Worm (Caenorhabditis elegans) whole organism, late embryonic: ENCODE results near the gene oef-1.

Experiments
- C08G9.2 ChIP-seq: sonication (generic microtip); optimal IDR thresholded peaks from 2 replicates; lab custom pipeline; 2016; ENCODE audit warnings: mild to moderate bottlenecking, missing genetic modification characterization, moderate library complexity, missing compliant biosample characterization
- C38D4.7 ChIP-seq: fragments of 200-800 bp; sonication (Bioruptor generic); optimal IDR thresholded peaks from 2 replicates; lab custom pipeline; 2018; ENCODE audit warnings: mild to moderate bottlenecking, missing genetic modification characterization, moderate library complexity, missing compliant biosample characterization
- F13H6.1 ChIP-seq: sonication (generic microtip); optimal IDR thresholded peaks from 2 replicates; lab custom pipeline; 2016; ENCODE audit warnings: missing genetic modification characterization, missing compliant biosample characterization
- K02D7.2 ChIP-seq: sonication (generic microtip); optimal IDR thresholded peaks from 2 replicates; lab custom pipeline; 2017; ENCODE audit warnings: mild to moderate bottlenecking, missing genetic modification characterization, missing compliant biosample characterization
- K09A11.1 ChIP-seq: sonication (generic microtip); optimal IDR thresholded peaks from 2 replicates; lab custom pipeline; 2017; ENCODE audit warnings: antibody characterized with exemption, mild to moderate bottlenecking, missing genetic modification characterization, missing compliant biosample characterization; ENCODE audit not compliant: insufficient read depth
- ahr-1 ChIP-seq: sonication (generic microtip); optimal IDR thresholded peaks from 2 replicates; lab custom pipeline; 2016; ENCODE audit warnings: missing genetic modification characterization, missing compliant biosample characterization
- ama-1 ChIP-seq: fragments of 150-350 bp; optimal IDR thresholded peaks from 2 replicates; lab custom pipeline; 2014
- ceh-22 ChIP-seq: sonication (generic microtip); optimal IDR thresholded peaks from 2 replicates; lab custom pipeline; 2017; ENCODE audit warnings: missing biosample characterization, missing genetic modification characterization
- ceh-31 ChIP-seq: sonication (generic microtip); optimal IDR thresholded peaks from 2 replicates; lab custom pipeline; 2016; ENCODE audit warnings: missing genetic modification characterization, missing compliant biosample characterization
- ceh-34 ChIP-seq: sonication (generic microtip); optimal IDR thresholded peaks from 2 replicates; lab custom pipeline; 2016; ENCODE audit warnings: mild to moderate bottlenecking, missing genetic modification characterization, missing compliant biosample characterization
- che-1 ChIP-seq: sonication (generic microtip); optimal IDR thresholded peaks from 2 replicates; lab custom pipeline; 2016; ENCODE audit warnings: mild to moderate bottlenecking, missing genetic modification characterization, missing compliant biosample characterization
- dmd-4 ChIP-seq: sonication (generic microtip); optimal IDR thresholded peaks from 2 replicates; lab custom pipeline; 2016; ENCODE audit warnings: borderline replicate concordance, missing genetic modification characterization, missing compliant biosample characterization
- dve-1 ChIP-seq: sonication (generic microtip); optimal IDR thresholded peaks from 2 replicates; lab custom pipeline; 2017; ENCODE audit warnings: antibody characterized with exemption, mild to moderate bottlenecking, missing genetic modification characterization, missing compliant biosample characterization
- elt-2 ChIP-seq: sonication (generic microtip); optimal IDR thresholded peaks from 2 replicates; lab custom pipeline; 2016; ENCODE audit warnings: missing genetic modification reagents, missing genetic modification characterization, missing compliant biosample characterization
- elt-4 ChIP-seq: sonication (generic microtip); optimal IDR thresholded peaks from 2 replicates; lab custom pipeline; 2016; ENCODE audit warnings: missing genetic modification characterization, missing compliant biosample characterization
- eyg-1 ChIP-seq: sonication (generic microtip); optimal IDR thresholded peaks from 2 replicates; lab custom pipeline; 2016; ENCODE audit warnings: missing genotype, missing genetic modification characterization, missing compliant biosample characterization
- fax-1 ChIP-seq: sonication (generic microtip); optimal IDR thresholded peaks from 2 replicates; lab custom pipeline; 2016; ENCODE audit warnings: missing genotype, missing genetic modification characterization, missing compliant biosample characterization
- hlh-15 ChIP-seq: sonication (generic microtip); optimal IDR thresholded peaks from 2 replicates; lab custom pipeline; 2016; ENCODE audit warnings: missing genetic modification characterization, missing compliant biosample characterization
- hlh-30 ChIP-seq: sonication (generic microtip); optimal IDR thresholded peaks from 2 replicates; lab custom pipeline; 2017; ENCODE audit warnings: antibody characterized with exemption, missing genetic modification characterization, missing compliant biosample characterization; ENCODE audit not compliant: insufficient read depth
- hlh-6 ChIP-seq: sonication (generic microtip); optimal IDR thresholded peaks from 2 replicates; lab custom pipeline; 2016; ENCODE audit warnings: missing genotype, missing genetic modification characterization, missing compliant biosample characterization
- lim-6 ChIP-seq: sonication (generic microtip); optimal IDR thresholded peaks from 2 replicates; lab custom pipeline; 2016; ENCODE audit warnings: missing genetic modification characterization, missing compliant biosample characterization
- lin-11 ChIP-seq: fragments of 200-800 bp; sonication (Bioruptor generic); optimal IDR thresholded peaks from 2 replicates; lab custom pipeline; 2018; ENCODE audit warnings: mild to moderate bottlenecking, missing genetic modification characterization, missing compliant biosample characterization
- madf-2 ChIP-seq: sonication (generic microtip); optimal IDR thresholded peaks from 2 replicates; lab custom pipeline; 2017; ENCODE audit warnings: missing genetic modification characterization, missing compliant biosample characterization
- nfya-1 ChIP-seq: sonication (generic microtip); optimal IDR thresholded peaks from 2 replicates; lab custom pipeline; 2017; ENCODE audit warnings: missing genetic modification characterization, mild to moderate bottlenecking, missing compliant biosample characterization, antibody characterized with exemption, moderate library complexity
- npax-4 ChIP-seq: sonication (generic microtip); optimal IDR thresholded peaks from 2 replicates; lab custom pipeline; 2016; ENCODE audit warnings: missing genetic modification characterization, missing compliant biosample characterization
- odd-2 ChIP-seq: sonication (generic microtip); optimal IDR thresholded peaks from 2 replicates; lab custom pipeline; 2017; ENCODE audit warnings: antibody characterized with exemption, mild to moderate bottlenecking, missing genetic modification characterization, missing compliant biosample characterization
- pax-1 ChIP-seq: fragments of 150-350 bp; optimal IDR thresholded peaks from 2 replicates; lab custom pipeline; 2014; ENCODE audit warnings: missing biosample characterization, missing genetic modification characterization
- pha-2 ChIP-seq: sonication (generic microtip); optimal IDR thresholded peaks from 2 replicates; lab custom pipeline; 2017; ENCODE audit warnings: mild to moderate bottlenecking, missing genetic modification characterization, missing compliant biosample characterization
- ref-2 ChIP-seq: sonication (generic microtip); optimal IDR thresholded peaks from 2 replicates; lab custom pipeline; 2016; ENCODE audit warnings: missing genetic modification characterization, missing compliant biosample characterization
- rnt-1 ChIP-seq: sonication (generic microtip); optimal IDR thresholded peaks from 2 replicates; lab custom pipeline; 2016; ENCODE audit warnings: missing genetic modification characterization, missing compliant biosample characterization
- sdc-2 ChIP-seq: sonication (generic microtip); optimal IDR thresholded peaks from 2 replicates; lab custom pipeline; 2016; ENCODE audit warnings: missing genotype, missing genetic modification characterization, missing compliant biosample characterization
- sox-2 ChIP-seq: fragments of 200-800 bp; sonication (Bioruptor generic); IDR thresholded peaks from 2 replicates; pipeline ENCODE4 v1.3.6; 2022; ENCODE audit warnings: missing genetic modification reagents, missing genetic modification characterization, missing compliant biosample characterization
- syd-9 ChIP-seq: sonication (generic microtip); optimal IDR thresholded peaks from 2 replicates; lab custom pipeline; 2016; ENCODE audit warnings: mild to moderate bottlenecking, missing genetic modification characterization, moderate library complexity, missing compliant biosample characterization
- tbx-2 ChIP-seq: sonication (generic microtip); optimal IDR thresholded peaks from 2 replicates; lab custom pipeline; 2016; ENCODE audit warnings: missing genetic modification characterization, missing compliant biosample characterization
- tbx-7 ChIP-seq: sonication (generic microtip); optimal IDR thresholded peaks from 2 replicates; lab custom pipeline; 2016; ENCODE audit warnings: missing genotype, missing genetic modification characterization, missing compliant biosample characterization
- ttx-3 ChIP-seq: sonication (generic microtip); optimal IDR thresholded peaks from 2 replicates; lab custom pipeline; 2016; ENCODE audit warnings: missing genetic modification reagents, missing genetic modification characterization, missing compliant biosample characterization
- zip-5 ChIP-seq: sonication (generic microtip); optimal IDR thresholded peaks from 2 replicates; lab custom pipeline; 2016; ENCODE audit warnings: missing genetic modification characterization, missing compliant biosample characterization

Gene oef-1

ce11 chrIV:7503322-7503721, 44.9 kb upstream of the oef-1 start, which contains the start of gene glt-6:
glt-6 (plus strand) TSS chrIV:7503622.
- no peak for TF ChIP-seq ama-1 (lab: Kevin White, UChicago)
- no peak for TF ChIP-seq dve-1 (tag; lab: Kevin White, UChicago)
- no peak for TF ChIP-seq C08G9.2
- TF ChIP-seq ceh-31 (tag; lab: Kevin White, UChicago), result no peak
- TF ChIP-seq npax-4 (tag; lab: Kevin White, UChicago), result no peak
- TF ChIP-seq odd-2, result no peak
- TF ChIP-seq C38D4.7, result no peak
- TF ChIP-seq ceh-22, result no peak
- TF ChIP-seq tbx-2 (tag; lab: Kevin White, UChicago), result no peak
- TF ChIP-seq dmd-4 (tag; lab: Kevin White, UChicago), result no peak
- TF ChIP-seq sdc-2, result no peak
- no peak for TF ChIP-seq syd-9 (tag; lab: Kevin White, UChicago)
- TF ChIP-seq tbx-7, result no peak
- no peak for TF ChIP-seq nfya-1 (tag; lab: Kevin White, UChicago)
- TF ChIP-seq ttx-3 (tag; lab: Kevin White, UChicago), result no peak
- no peak for TF ChIP-seq pha-2 (tag; lab: Kevin White, UChicago)
- no peak for TF ChIP-seq zip-5 (tag; lab: Kevin White, UChicago)

ce11 chrIV:7505866-7506488, 42.2 kb upstream of the oef-1 start:
- TF ChIP-seq ama-1 (lab: Kevin White, UChicago), result peak; percentile 38
- TF ChIP-seq che-1 (tag; lab: Kevin White, UChicago), result no peak
- no peak for TF ChIP-seq syd-9 (tag; lab: Kevin White, UChicago)
- no peak for TF ChIP-seq madf-2 (tag; lab: Kevin White, UChicago)
- no peak for TF ChIP-seq ahr-1
- no peak for TF ChIP-seq fax-1 (tag; lab: Kevin White, UChicago)
- no peak for TF ChIP-seq elt-2 (tag; lab: Kevin White, UChicago)
- no peak for TF ChIP-seq dve-1 (tag; lab: Kevin White, UChicago)

ce11 chrIV:7506711-7507110, 41.5 kb upstream of the oef-1 start:
- TF ChIP-seq elt-2 (tag; lab: Kevin White, UChicago) (no peak), ref-2 (tag; lab: Kevin White, UChicago) (no peak), eyg-1 (tag; lab: Kevin White, UChicago) (no peak), elt-4 (tag; lab: Kevin White, UChicago) (no peak), C08G9.2 (no peak), ahr-1 (no peak), che-1 (tag; lab: Kevin White, UChicago) (no peak), lin-11 (no peak), ama-1 (lab: Kevin White, UChicago) (no peak), rnt-1 (no peak), lim-6 (tag; lab: Kevin White, UChicago) (no peak), zip-5 (tag; lab: Kevin White, UChicago) (no peak), sox-2 (no peak), K02D7.2 (no peak), F13H6.1 (tag; lab: Kevin White, UChicago) (no peak), ceh-34 (tag; lab: Kevin White, UChicago) (no peak), hlh-15 (no peak), pax-1 (no peak), K09A11.1 (tag; lab: Kevin White, UChicago) (no peak), hlh-6 (no peak)

DNA sequence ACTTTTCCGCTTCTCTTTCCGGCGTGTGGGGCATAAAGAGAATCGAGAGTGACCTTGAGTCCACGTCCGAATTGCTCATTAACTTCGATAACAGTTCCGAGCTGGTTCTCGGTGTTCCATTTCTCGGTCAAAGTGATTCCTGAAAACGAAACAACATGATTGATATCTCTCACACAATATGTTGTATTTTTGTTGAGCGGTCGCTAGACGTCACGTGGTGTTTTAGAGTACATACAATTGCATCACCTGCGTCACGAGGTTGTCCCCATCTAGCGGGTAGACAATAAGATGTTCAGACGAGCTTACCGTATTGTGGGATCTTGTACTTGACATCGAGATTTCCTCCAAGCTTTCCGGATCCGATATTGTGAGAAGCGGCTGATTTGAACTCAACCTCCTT, 40.9 kb upstream of the oef-1 start:
- peak; percentile 76 for TF ChIP-seq hlh-30 (tag; lab: Kevin White, UChicago)
- no peak for TF ChIP-seq hlh-6
- no peak for TF ChIP-seq hlh-15
